Worm (Caenorhabditis elegans): ENCODE results near the gene pals-40.

DNA sequence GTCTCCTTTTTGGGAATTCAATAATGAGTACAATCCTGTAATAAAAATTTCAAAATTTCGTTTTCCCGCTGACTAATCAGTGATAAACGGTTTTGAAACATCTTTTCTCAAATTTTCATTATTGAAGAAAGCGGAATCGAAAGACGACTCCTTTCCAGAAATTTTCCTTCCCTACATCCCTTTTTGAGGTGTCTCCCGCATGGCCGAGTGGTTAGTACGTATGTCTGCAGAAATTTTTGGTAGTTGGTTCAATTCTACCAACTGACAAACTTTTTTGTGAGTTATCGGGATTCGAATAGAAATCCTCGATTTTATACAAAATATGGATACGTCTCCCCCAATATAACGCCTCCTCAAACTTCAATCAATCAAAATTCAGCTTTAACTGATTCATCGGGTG is 23.3 kb downstream of the pals-40 start:
- no peak for TF ChIP-seq jun-1 (tag; optimal IDR thresholded peaks at IDR 0.05)
- TF ChIP-seq unc-62 (GFP tag; optimal IDR thresholded peaks at IDR 0.05 in 1 of 2): no peak
- no peak for TF ChIP-seq unc-62 (tag; optimal IDR thresholded peaks at IDR 0.05)
- no peak for TF ChIP-seq madf-9 (GFP tag; conservative IDR thresholded peaks at IDR 0.05)
- TF ChIP-seq nhr-77 (tag; optimal IDR thresholded peaks at IDR 0.05): no peak
- no peak for TF ChIP-seq sdz-12 (GFP tag; optimal IDR thresholded peaks at IDR 0.05)
- no peak for TF ChIP-seq nhr-11 (tag; optimal IDR thresholded peaks at IDR 0.05)
- no peak for TF ChIP-seq daf-16 (GFP tag; optimal IDR thresholded peaks at IDR 0.05)
- TF ChIP-seq daf-16 (tag; optimal IDR thresholded peaks at IDR 0.05): no peak
- no peak for TF ChIP-seq aha-1 (tag)
- TF ChIP-seq nhr-48 (tag; optimal IDR thresholded peaks at IDR 0.05): no peak
- no peak for TF ChIP-seq mdl-1 (tag; optimal IDR thresholded peaks at IDR 0.05)
- TF ChIP-seq gei-8 (GFP tag; optimal IDR thresholded peaks at IDR 0.05): no peak
- no peak for TF ChIP-seq nhr-76 (tag; optimal IDR thresholded peaks at IDR 0.05)
- TF ChIP-seq ces-1 (GFP tag; optimal IDR thresholded peaks at IDR 0.05): no peak

All from whole organism, L4 larva.